Worm (Caenorhabditis elegans) whole organism, early embryonic: ENCODE data around the gene Y39G8B.1.
"Not testable (repeated sequence)": the region's sequence is repeated elsewhere in the genome, so short reads cannot be mapped to it uniquely, and the experiment has no call there.

Experiments
- B0310.2 ChIP-seq: sonication (generic microtip); optimal IDR thresholded peaks from 2 replicates; lab custom pipeline; 2016; ENCODE audit warnings: mild to moderate bottlenecking, missing genetic modification characterization, missing compliant biosample characterization
- F13C5.2 ChIP-seq: sonication (generic microtip); optimal IDR thresholded peaks from 2 replicates; lab custom pipeline; 2017; ENCODE audit warnings: mild to moderate bottlenecking, missing genetic modification characterization, inconsistent platforms, missing compliant biosample characterization
- aly-1 ChIP-seq: sonication (generic microtip); optimal IDR thresholded peaks from 2 replicates; lab custom pipeline; 2016; ENCODE audit warnings: missing genetic modification characterization, missing compliant biosample characterization
- ama-1 ChIP-seq: fragments of 150-350 bp; optimal IDR thresholded peaks from 2 replicates; lab custom pipeline; 2014
- ceh-13 ChIP-seq: fragments of 200-800 bp; sonication (Bioruptor generic); optimal IDR thresholded peaks from 2 replicates; lab custom pipeline; 2018; ENCODE audit warnings: mild to moderate bottlenecking, missing genetic modification characterization, missing compliant biosample characterization
- ceh-36 ChIP-seq: sonication (generic microtip); optimal IDR thresholded peaks from 2 replicates; lab custom pipeline; 2016; ENCODE audit warnings: missing genetic modification characterization, inconsistent platforms, missing compliant biosample characterization
- ets-7 ChIP-seq: sonication (generic microtip); optimal IDR thresholded peaks from 2 replicates; lab custom pipeline; 2016; ENCODE audit warnings: missing genotype, missing genetic modification characterization, missing compliant biosample characterization
- flt-1 ChIP-seq: fragments of 200-800 bp; sonication (Bioruptor generic); IDR thresholded peaks from 2 replicates; pipeline ENCODE4 v1.3.6; 2022; ENCODE audit warnings: missing genetic modification characterization, missing compliant biosample characterization
- hmbx-1 ChIP-seq: sonication (generic microtip); optimal IDR thresholded peaks from 2 replicates; lab custom pipeline; 2016; ENCODE audit warnings: mild to moderate bottlenecking, missing genetic modification characterization, missing compliant biosample characterization
- hmg-4 ChIP-seq: fragments of 200-800 bp; sonication (Bioruptor generic); optimal IDR thresholded peaks from 2 replicates; lab custom pipeline; 2018; ENCODE audit warnings: mild to moderate bottlenecking, missing genetic modification characterization, missing compliant biosample characterization
- hnd-1 ChIP-seq: sonication (generic microtip); optimal IDR thresholded peaks from 2 replicates; lab custom pipeline; 2016; ENCODE audit warnings: missing genetic modification characterization, missing compliant biosample characterization
- pes-1 ChIP-seq: fragments of 200-800 bp; sonication (Bioruptor generic); IDR thresholded peaks from 2 replicates; pipeline ENCODE4 v1.3.6; 2022; ENCODE audit warnings: missing genetic modification reagents, missing genetic modification characterization, missing compliant biosample characterization
- scrt-1 ChIP-seq: fragments of 200-800 bp; sonication (Bioruptor generic); IDR thresholded peaks from 2 replicates; pipeline ENCODE4 v1.3.6; 2022; ENCODE audit warnings: missing genetic modification characterization, missing compliant biosample characterization
- sea-1 ChIP-seq: fragments of 200-800 bp; sonication (Bioruptor generic); conservative IDR thresholded peaks from 2 replicates; pipeline ENCODE4 v1.3.6; 2022; ENCODE audit warnings: missing genetic modification characterization, missing compliant biosample characterization
- tbx-11 ChIP-seq: fragments of 200-800 bp; sonication (Bioruptor generic); IDR thresholded peaks from 2 replicates; pipeline ENCODE4 v1.3.6; 2022; ENCODE audit warnings: missing genetic modification characterization, missing compliant biosample characterization
- tbx-37 ChIP-seq: fragments of 200-800 bp; sonication (Bioruptor generic); conservative IDR thresholded peaks from 2 replicates; pipeline ENCODE4 v1.3.6; 2022; ENCODE audit warnings: missing genetic modification reagents, missing genetic modification characterization, missing compliant biosample characterization
- tra-4 ChIP-seq: sonication (generic microtip); optimal IDR thresholded peaks from 2 replicates; lab custom pipeline; 2017; ENCODE audit warnings: missing genetic modification characterization, missing compliant biosample characterization

The Y39G8B.1 gene

ce11 chrII:14000044-14000443 lies 26.4 kb upstream of the Y39G8B.1 start, which contains the start of gene F01D5.3:
F01D5.3 (minus strand) TSS chrII:14000144.
- TF ChIP-seq pes-1 (GFP tag; lab: Robert Waterston, UW); hnd-1 (tag; lab: Kevin White, UChicago); tbx-11 (GFP tag; lab: Robert Waterston, UW): not testable (repeated sequence)

- TF ChIP-seq tbx-11 (GFP tag; lab: Robert Waterston, UW) (no peak), aly-1 (tag; lab: Kevin White, UChicago) (no peak), pes-1 (GFP tag; lab: Robert Waterston, UW) (no peak), F13C5.2 (no peak), ets-7 (no peak), scrt-1 (GFP tag; lab: Robert Waterston, UW) (no peak), hmbx-1 (tag; lab: Kevin White, UChicago) (no peak)
These were observed 25.4 kb upstream of the Y39G8B.1 start, which contains the start of gene F01D5.2 for ce11 chrII:13998964-13999363. F01D5.2 (minus strand) TSS chrII:13999064.

- TF ChIP-seq hnd-1 (tag; lab: Kevin White, UChicago), result no peak
- no peak for TF ChIP-seq ceh-13 (GFP tag; lab: Kevin White, UChicago)
- TF ChIP-seq tbx-37 (GFP tag; lab: Robert Waterston, UW), result no peak
- no peak for TF ChIP-seq pes-1 (GFP tag; lab: Robert Waterston, UW)
- no peak for TF ChIP-seq sea-1 (GFP tag; lab: Robert Waterston, UW)
- no peak for TF ChIP-seq ets-7
- no peak for TF ChIP-seq tbx-11 (GFP tag; lab: Robert Waterston, UW)
- TF ChIP-seq ceh-36 (tag; lab: Kevin White, UChicago), result no peak
- no peak for TF ChIP-seq flt-1 (GFP tag; lab: Robert Waterston, UW)
- TF ChIP-seq hmg-4 (GFP tag; lab: Kevin White, UChicago), result no peak
- TF ChIP-seq hmbx-1 (tag; lab: Kevin White, UChicago), result no peak
- no peak for TF ChIP-seq aly-1 (tag; lab: Kevin White, UChicago)
- no peak for TF ChIP-seq F13C5.2
- TF ChIP-seq ama-1 (lab: Kevin White, UChicago), result no peak
- TF ChIP-seq scrt-1 (GFP tag; lab: Robert Waterston, UW), result no peak
- TF ChIP-seq tra-4 (tag; lab: Kevin White, UChicago), result no peak
- no peak for TF ChIP-seq B0310.2 (tag; lab: Kevin White, UChicago)
These were observed 24.4 kb upstream of the Y39G8B.1 start for ce11 chrII:13997989-13998388.

- TF ChIP-seq ets-7 (no peak), pes-1 (GFP tag; lab: Robert Waterston, UW) (no peak), scrt-1 (GFP tag; lab: Robert Waterston, UW) (no peak), hmbx-1 (tag; lab: Kevin White, UChicago) (no peak), tra-4 (tag; lab: Kevin White, UChicago) (no peak), ceh-36 (tag; lab: Kevin White, UChicago) (no peak), tbx-11 (GFP tag; lab: Robert Waterston, UW) (no peak), ama-1 (lab: Kevin White, UChicago) (no peak), hmg-4 (GFP tag; lab: Kevin White, UChicago) (no peak)
These were observed 23.9 kb upstream of the Y39G8B.1 start, which contains the start of gene F01D5.1 for ce11 chrII:13997477-13997876. F01D5.1 (minus strand) TSS chrII:13997581.

ce11 chrII:13994934-13995333 lies 21.3 kb upstream of the Y39G8B.1 start, which contains the start of gene Y39G8B.7:
Y39G8B.7 (minus strand) TSS chrII:13995034.
- TF ChIP-seq hmg-4 (GFP tag; lab: Kevin White, UChicago) (no peak), aly-1 (tag; lab: Kevin White, UChicago) (no peak), tbx-37 (GFP tag; lab: Robert Waterston, UW) (no peak), hmbx-1 (tag; lab: Kevin White, UChicago) (no peak), flt-1 (GFP tag; lab: Robert Waterston, UW) (no peak), pes-1 (GFP tag; lab: Robert Waterston, UW) (no peak), tbx-11 (GFP tag; lab: Robert Waterston, UW) (no peak), ceh-36 (tag; lab: Kevin White, UChicago) (no peak), F13C5.2 (no peak), B0310.2 (tag; lab: Kevin White, UChicago) (no peak), ceh-13 (GFP tag; lab: Kevin White, UChicago) (no peak), sea-1 (GFP tag; lab: Robert Waterston, UW) (no peak), hnd-1 (tag; lab: Kevin White, UChicago) (no peak)

ce11 chrII:13991741-13992140 lies 18.1 kb upstream of the Y39G8B.1 start, which contains the start of gene Y39G8B.5:
Y39G8B.5 (minus strand) TSS chrII:13991841.
- TF ChIP-seq hmg-4 (GFP tag; lab: Kevin White, UChicago), result no peak
- no peak for TF ChIP-seq scrt-1 (GFP tag; lab: Robert Waterston, UW)
- no peak for TF ChIP-seq pes-1 (GFP tag; lab: Robert Waterston, UW)
- TF ChIP-seq hmbx-1 (tag; lab: Kevin White, UChicago), result no peak
- no peak for TF ChIP-seq flt-1 (GFP tag; lab: Robert Waterston, UW)
- TF ChIP-seq hnd-1 (tag; lab: Kevin White, UChicago), result no peak
- no peak for TF ChIP-seq F13C5.2
- TF ChIP-seq sea-1 (GFP tag; lab: Robert Waterston, UW), result no peak
- TF ChIP-seq tbx-37 (GFP tag; lab: Robert Waterston, UW), result no peak
- no peak for TF ChIP-seq ama-1 (lab: Kevin White, UChicago)
- TF ChIP-seq ceh-13 (GFP tag; lab: Kevin White, UChicago), result no peak
- TF ChIP-seq ets-7, result no peak
- no peak for TF ChIP-seq tra-4 (tag; lab: Kevin White, UChicago)

- peak; percentile 54 for TF ChIP-seq hmbx-1 (tag; lab: Kevin White, UChicago)
These were observed 12.4 kb upstream of the Y39G8B.1 start for ce11 chrII:13986061-13986460.

- TF ChIP-seq F13C5.2 (no peak), pes-1 (GFP tag; lab: Robert Waterston, UW) (no peak), scrt-1 (GFP tag; lab: Robert Waterston, UW) (no peak), hmbx-1 (tag; lab: Kevin White, UChicago) (no peak), ama-1 (lab: Kevin White, UChicago) (no peak), ceh-13 (GFP tag; lab: Kevin White, UChicago) (no peak), flt-1 (GFP tag; lab: Robert Waterston, UW) (no peak), tbx-11 (GFP tag; lab: Robert Waterston, UW) (no peak), B0310.2 (tag; lab: Kevin White, UChicago) (no peak), aly-1 (tag; lab: Kevin White, UChicago) (no peak)
These were observed 10.9 kb upstream of the Y39G8B.1 start, which contains the start of gene sre-47 for ce11 chrII:13984551-13984950. sre-47 (minus strand) TSS chrII:13984651.
